Worm (Caenorhabditis elegans): ENCODE results near the gene Y53F4B.39.

Gene Y53F4B.39

DNA sequence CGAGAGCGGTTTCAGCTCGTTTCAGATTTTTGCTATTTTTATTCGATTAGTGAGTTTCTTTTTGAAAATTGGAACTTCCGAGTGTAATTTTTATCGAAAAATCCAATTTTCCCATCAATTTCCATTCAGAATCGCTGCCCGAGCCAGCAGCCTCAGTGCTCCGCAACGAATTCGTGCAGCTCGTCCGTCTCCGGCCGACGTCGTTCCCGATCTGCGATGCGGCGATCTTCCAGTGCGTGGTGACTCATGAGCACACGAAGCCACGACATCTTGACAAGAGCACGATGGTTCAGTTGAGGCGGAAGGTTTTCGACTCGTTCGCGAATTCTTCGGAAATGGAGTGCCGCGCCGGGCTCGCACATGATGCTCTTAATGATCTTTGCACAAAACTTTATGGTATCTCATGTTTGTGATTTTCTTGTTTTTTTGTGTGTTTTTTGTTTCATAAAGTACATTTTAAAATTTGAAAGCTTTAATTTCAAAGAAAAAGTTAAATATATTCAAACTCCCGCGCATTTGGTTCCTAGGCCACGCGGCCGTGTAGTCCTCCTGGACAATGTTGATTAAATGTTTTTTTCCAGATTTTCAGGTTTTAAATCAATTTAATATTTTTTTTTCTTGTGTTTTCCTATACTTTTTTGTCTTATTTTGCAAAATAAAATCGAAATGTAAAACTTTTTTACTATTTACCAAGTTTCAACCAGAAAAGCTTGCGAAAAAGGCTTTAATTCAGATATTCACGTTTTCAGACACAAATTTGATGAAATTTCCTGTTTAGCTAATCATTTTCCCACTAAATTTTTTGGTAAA lies 20.7 kb upstream of the Y53F4B.39 start (continued):
- no peak for TF ChIP-seq Y67H2A.10 (GFP tag; conservative IDR thresholded peaks at IDR 0.05)
- no peak for TF ChIP-seq him-1 (tag; optimal IDR thresholded peaks at IDR 0.05)
- TF ChIP-seq snpc-3.4 (tag; optimal IDR thresholded peaks at IDR 0.05) = peak; percentile 16
- peak; percentile 15 for TF ChIP-seq hrde-1 (tag; optimal IDR thresholded peaks at IDR 0.05; ENCODE audit: borderline replicate concordance)
- peak; percentile 80 for TF ChIP-seq madf-6 (GFP tag; IDR thresholded peaks at IDR 0.05)
- 0 out of 2 replicates have a peak, but pooled peaks have one; percentile 53 for TF ChIP-seq nfyb-1 (GFP tag; IDR thresholded peaks at IDR 0.05)
- TF ChIP-seq egrh-3 (GFP tag; IDR thresholded peaks at IDR 0.05) = 0 out of 2 replicates have a peak, but pooled peaks have one; percentile 11
- peak; percentile 13 for TF ChIP-seq snpc-1.3 (tag; optimal IDR thresholded peaks at IDR 0.05; ENCODE audit: insufficient read depth)
- TF ChIP-seq rcor-1 (GFP tag; IDR thresholded peaks at IDR 0.05) = peak; percentile 58
- TF ChIP-seq madf-8 (GFP tag; conservative IDR thresholded peaks at IDR 0.05) = 0 out of 2 replicates have a peak, but pooled peaks have one; percentile 9
- TF ChIP-seq ceh-40 (GFP tag; IDR thresholded peaks at IDR 0.05) = 0 out of 2 replicates have a peak, but pooled peaks have one; percentile 21
- TF ChIP-seq D2030.7 (GFP tag; IDR thresholded peaks at IDR 0.05) = no peak
- TF ChIP-seq attf-6 (GFP tag; IDR thresholded peaks at IDR 0.05) = no peak
- TF ChIP-seq lin-54 (GFP tag; optimal IDR thresholded peaks at IDR 0.05) = peak; percentile 97
- peak; percentile 67 for TF ChIP-seq dpl-1 (GFP tag; optimal IDR thresholded peaks at IDR 0.05)

DNA sequence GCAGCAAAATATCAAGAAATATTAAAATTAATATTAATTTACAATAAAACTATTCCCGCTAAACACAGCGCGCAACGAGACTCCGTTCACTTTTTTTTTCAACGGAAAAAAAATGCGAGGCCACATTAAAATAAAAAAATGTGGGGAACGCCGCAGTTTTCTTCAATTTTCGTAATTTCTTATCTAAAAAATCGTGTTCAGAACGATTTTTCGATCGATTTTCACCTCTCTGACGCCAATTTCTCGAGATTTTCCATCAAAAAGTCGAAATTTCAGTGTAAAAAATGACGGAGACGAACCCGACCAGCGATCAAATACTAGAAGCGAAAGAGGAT lies 20.1 kb upstream of the Y53F4B.39 start, which contains the start of gene Y53F4B.21:
TSS of gene Y53F4B.21 (plus strand) at position 285 of the 335 bp plus-strand sequence.
- TF ChIP-seq snpc-3.4 (tag; optimal IDR thresholded peaks at IDR 0.05) (no peak), attf-3 (GFP tag; conservative IDR thresholded peaks at IDR 0.05) (peak; percentile 84)

DNA sequence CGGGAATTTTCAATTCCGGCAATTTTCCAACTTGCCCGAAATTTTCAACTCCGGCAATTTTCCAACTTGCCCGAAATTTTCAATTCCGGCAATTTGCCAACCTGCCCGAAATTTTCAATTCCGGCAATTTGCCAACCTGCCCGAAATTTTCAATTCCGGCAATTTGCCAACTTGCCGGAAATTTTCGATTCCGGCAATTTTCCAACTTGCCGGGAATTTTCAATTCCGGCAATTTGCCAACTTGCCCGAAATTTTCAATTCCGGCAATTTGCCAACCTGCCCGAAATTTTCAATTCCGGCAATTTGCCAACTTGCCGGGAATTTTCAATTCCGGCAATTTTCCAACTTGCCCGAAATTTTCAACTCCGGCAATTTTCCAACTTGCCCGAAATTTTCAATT lies 13.6 kb upstream of the Y53F4B.39 start:
- 0 out of 2 replicates have a peak, but pooled peaks have one; percentile 39 for TF ChIP-seq bed-2 (GFP tag; IDR thresholded peaks at IDR 0.05)

DNA sequence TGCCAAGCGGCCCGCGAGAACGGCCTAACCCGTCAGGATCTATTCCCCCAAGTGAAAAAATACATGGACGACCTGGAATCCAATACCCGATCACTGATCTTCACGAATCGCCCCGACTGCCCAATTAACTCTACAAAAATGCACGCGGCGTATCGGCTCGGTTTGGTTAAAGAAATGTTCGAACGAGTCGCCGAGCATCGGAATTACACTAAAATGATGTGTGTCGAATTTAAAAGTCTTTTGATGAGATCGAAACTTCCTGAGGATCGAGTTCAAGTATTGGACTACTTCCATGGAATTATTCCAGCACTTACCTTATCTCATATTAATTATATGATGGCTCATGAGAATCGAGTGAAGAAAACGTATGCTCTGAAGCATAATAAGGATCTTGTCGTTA lies 2.8 kb upstream of the Y53F4B.39 start:
- TF ChIP-seq pbrm-1 (GFP tag; IDR thresholded peaks at IDR 0.05) = no peak
- TF ChIP-seq K12H6.12 (tag; optimal IDR thresholded peaks at IDR 0.05) = no peak
- TF ChIP-seq F37B4.10 (GFP tag; IDR thresholded peaks at IDR 0.05) = 0 out of 2 replicates have a peak, but pooled peaks have one; percentile 42
- no peak for TF ChIP-seq chd-7 (tag; optimal IDR thresholded peaks at IDR 0.05)

DNA sequence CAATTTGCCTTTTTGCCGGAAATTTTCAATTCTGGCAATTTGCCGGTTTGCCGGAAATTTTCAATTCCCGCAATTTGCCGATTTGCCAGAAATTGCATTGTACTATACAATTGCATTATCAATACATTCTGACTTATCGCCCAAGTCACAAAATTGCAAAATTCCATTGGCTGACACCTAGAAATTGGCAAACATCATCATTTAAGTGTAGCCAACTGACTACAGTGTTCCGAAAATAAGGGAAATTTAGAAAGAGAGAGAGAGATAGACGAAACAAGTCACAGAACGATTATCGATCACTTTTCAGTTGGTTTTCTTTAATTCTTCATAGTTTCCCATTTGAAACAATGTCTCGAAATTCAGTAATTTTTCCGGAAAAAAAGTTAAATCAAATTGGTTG lies 1.4 kb downstream of the Y53F4B.39 start:
- TF ChIP-seq dox-1 (GFP tag; IDR thresholded peaks at IDR 0.05) = 0 out of 2 replicates have a peak, but pooled peaks have one; percentile 22
- no peak for TF ChIP-seq ztf-25 (GFP tag; IDR thresholded peaks at IDR 0.05)
- no peak for TF ChIP-seq cebp-1 (GFP tag; IDR thresholded peaks at IDR 0.05)
- TF ChIP-seq cebp-1 (tag; optimal IDR thresholded peaks at IDR 0.05) = peak; percentile 36
- no peak for TF ChIP-seq B0019.2 (GFP tag; conservative IDR thresholded peaks at IDR 0.05)
- peak; percentile 64 for TF ChIP-seq nhr-80 (tag; optimal IDR thresholded peaks at IDR 0.05)
- no peak for TF ChIP-seq hsf-1 (GFP tag; IDR thresholded peaks at IDR 0.05)
- TF ChIP-seq lin-54 (GFP tag; optimal IDR thresholded peaks at IDR 0.05) = no peak

Measured in whole organism, young adult.